Fruit fly (Drosophila melanogaster) Kc167 (cell line): ENCODE data around the gene Catsup.

ENCODE experiments used
- Sin3A ChIP-seq: fragments of >200 bp; optimal IDR thresholded peaks from 2 replicates; lab custom pipeline; 2018; ENCODE audit warnings: missing external identifiers
- h ChIP-seq: fragments of >200 bp; optimal IDR thresholded peaks from 3 replicates; lab custom pipeline; 2018; ENCODE audit warnings: missing external identifiers
- insv ChIP-seq: fragments of >200 bp; optimal IDR thresholded peaks from 3 replicates; lab custom pipeline; 2018; ENCODE audit warnings: missing external identifiers
- psq ChIP-seq: fragments of >200 bp; optimal IDR thresholded peaks from 2 replicates; lab custom pipeline; 2017; ENCODE audit warnings: missing external identifiers

dm6 chr2L:19063090-19063692 lies 21.5 kb downstream of the Catsup start, which contains the start of gene Dus4:
- TF ChIP-seq insv (lab: Kevin White, UChicago) (no peak), Sin3A (no peak), psq (lab: Kevin White, UChicago) (no peak), h (lab: Kevin White, UChicago) (no peak)
